Worm (Caenorhabditis elegans) whole organism, early embryonic: ENCODE measurements around the gene Y76A2B.4.

Source experiments
- B0310.2 ChIP-seq: sonication (generic microtip); optimal IDR thresholded peaks from 2 replicates; lab custom pipeline; 2016; ENCODE audit warnings: mild to moderate bottlenecking, missing genetic modification characterization, missing compliant biosample characterization
- F13C5.2 ChIP-seq: sonication (generic microtip); optimal IDR thresholded peaks from 2 replicates; lab custom pipeline; 2017; ENCODE audit warnings: mild to moderate bottlenecking, missing genetic modification characterization, inconsistent platforms, missing compliant biosample characterization
- aly-1 ChIP-seq: sonication (generic microtip); optimal IDR thresholded peaks from 2 replicates; lab custom pipeline; 2016; ENCODE audit warnings: missing genetic modification characterization, missing compliant biosample characterization
- ama-1 ChIP-seq: fragments of 150-350 bp; optimal IDR thresholded peaks from 2 replicates; lab custom pipeline; 2014
- ceh-13 ChIP-seq: fragments of 200-800 bp; sonication (Bioruptor generic); optimal IDR thresholded peaks from 2 replicates; lab custom pipeline; 2018; ENCODE audit warnings: mild to moderate bottlenecking, missing genetic modification characterization, missing compliant biosample characterization
- ceh-36 ChIP-seq: sonication (generic microtip); optimal IDR thresholded peaks from 2 replicates; lab custom pipeline; 2016; ENCODE audit warnings: missing genetic modification characterization, inconsistent platforms, missing compliant biosample characterization
- ets-7 ChIP-seq: sonication (generic microtip); optimal IDR thresholded peaks from 2 replicates; lab custom pipeline; 2016; ENCODE audit warnings: missing genotype, missing genetic modification characterization, missing compliant biosample characterization
- flt-1 ChIP-seq: fragments of 200-800 bp; sonication (Bioruptor generic); IDR thresholded peaks from 2 replicates; pipeline ENCODE4 v1.3.6; 2022; ENCODE audit warnings: missing genetic modification characterization, missing compliant biosample characterization
- hmbx-1 ChIP-seq: sonication (generic microtip); optimal IDR thresholded peaks from 2 replicates; lab custom pipeline; 2016; ENCODE audit warnings: mild to moderate bottlenecking, missing genetic modification characterization, missing compliant biosample characterization
- hmg-4 ChIP-seq: fragments of 200-800 bp; sonication (Bioruptor generic); optimal IDR thresholded peaks from 2 replicates; lab custom pipeline; 2018; ENCODE audit warnings: mild to moderate bottlenecking, missing genetic modification characterization, missing compliant biosample characterization
- hnd-1 ChIP-seq: sonication (generic microtip); optimal IDR thresholded peaks from 2 replicates; lab custom pipeline; 2016; ENCODE audit warnings: missing genetic modification characterization, missing compliant biosample characterization
- pes-1 ChIP-seq: fragments of 200-800 bp; sonication (Bioruptor generic); IDR thresholded peaks from 2 replicates; pipeline ENCODE4 v1.3.6; 2022; ENCODE audit warnings: missing genetic modification reagents, missing genetic modification characterization, missing compliant biosample characterization
- scrt-1 ChIP-seq: fragments of 200-800 bp; sonication (Bioruptor generic); IDR thresholded peaks from 2 replicates; pipeline ENCODE4 v1.3.6; 2022; ENCODE audit warnings: missing genetic modification characterization, missing compliant biosample characterization
- sea-1 ChIP-seq: fragments of 200-800 bp; sonication (Bioruptor generic); conservative IDR thresholded peaks from 2 replicates; pipeline ENCODE4 v1.3.6; 2022; ENCODE audit warnings: missing genetic modification characterization, missing compliant biosample characterization
- tbx-11 ChIP-seq: fragments of 200-800 bp; sonication (Bioruptor generic); IDR thresholded peaks from 2 replicates; pipeline ENCODE4 v1.3.6; 2022; ENCODE audit warnings: missing genetic modification characterization, missing compliant biosample characterization
- tbx-37 ChIP-seq: fragments of 200-800 bp; sonication (Bioruptor generic); conservative IDR thresholded peaks from 2 replicates; pipeline ENCODE4 v1.3.6; 2022; ENCODE audit warnings: missing genetic modification reagents, missing genetic modification characterization, missing compliant biosample characterization
- tra-4 ChIP-seq: sonication (generic microtip); optimal IDR thresholded peaks from 2 replicates; lab custom pipeline; 2017; ENCODE audit warnings: missing genetic modification characterization, missing compliant biosample characterization

Y76A2B.4 gene

ce11 chrIII:13526191-13526590, 20.4 kb downstream of the Y76A2B.4 start:
- TF ChIP-seq ceh-36 = no peak
- TF ChIP-seq ceh-13 (GFP tag; lab: Kevin White, UChicago) = no peak
- no peak for TF ChIP-seq hmg-4
- no peak for TF ChIP-seq flt-1 (GFP tag; lab: Robert Waterston, UW)
- no peak for TF ChIP-seq pes-1 (GFP tag; lab: Robert Waterston, UW)
- no peak for TF ChIP-seq scrt-1 (GFP tag; lab: Robert Waterston, UW)
- no peak for TF ChIP-seq tbx-11 (GFP tag; lab: Robert Waterston, UW)
- TF ChIP-seq ets-7 (tag; lab: Kevin White, UChicago) = no peak
- TF ChIP-seq sea-1 (GFP tag; lab: Robert Waterston, UW) = no peak
- no peak for TF ChIP-seq tra-4
- no peak for TF ChIP-seq tbx-37
- TF ChIP-seq hmbx-1 = no peak
- no peak for TF ChIP-seq B0310.2 (tag; lab: Kevin White, UChicago)
- TF ChIP-seq F13C5.2 (tag; lab: Kevin White, UChicago) = no peak
- TF ChIP-seq hnd-1 (tag; lab: Kevin White, UChicago) = no peak
- no peak for TF ChIP-seq aly-1
- no peak for TF ChIP-seq ama-1 (lab: Kevin White, UChicago)

- TF ChIP-seq hmg-4 (no peak), tbx-11 (GFP tag; lab: Robert Waterston, UW) (no peak), aly-1 (no peak), F13C5.2 (tag; lab: Kevin White, UChicago) (no peak), ama-1 (lab: Kevin White, UChicago) (no peak), pes-1 (GFP tag; lab: Robert Waterston, UW) (no peak), flt-1 (GFP tag; lab: Robert Waterston, UW) (no peak), scrt-1 (GFP tag; lab: Robert Waterston, UW) (no peak), B0310.2 (tag; lab: Kevin White, UChicago) (no peak)
Observed at ce11 chrIII:13525118-13525839, 21.3 kb downstream of the Y76A2B.4 start.

- TF ChIP-seq F13C5.2 (tag; lab: Kevin White, UChicago) = no peak
- TF ChIP-seq pes-1 (GFP tag; lab: Robert Waterston, UW) = no peak
- TF ChIP-seq hnd-1 (tag; lab: Kevin White, UChicago) = no peak
- TF ChIP-seq hmg-4 = no peak
- TF ChIP-seq ceh-13 (GFP tag; lab: Kevin White, UChicago) = no peak
- no peak for TF ChIP-seq scrt-1 (GFP tag; lab: Robert Waterston, UW)
- TF ChIP-seq hmbx-1 = no peak
- TF ChIP-seq sea-1 (GFP tag; lab: Robert Waterston, UW) = no peak
- no peak for TF ChIP-seq flt-1 (GFP tag; lab: Robert Waterston, UW)
- no peak for TF ChIP-seq aly-1
- TF ChIP-seq ets-7 (tag; lab: Kevin White, UChicago) = no peak
- TF ChIP-seq B0310.2 (tag; lab: Kevin White, UChicago) = no peak
- TF ChIP-seq tbx-11 (GFP tag; lab: Robert Waterston, UW) = no peak
- TF ChIP-seq tra-4 = no peak
- no peak for TF ChIP-seq tbx-37
Observed at ce11 chrIII:13524021-13524420, 22.6 kb downstream of the Y76A2B.4 start, which contains the start of gene pod-1. pod-1 (minus strand) TSS chrIII:13524121.

- TF ChIP-seq hmbx-1 = no peak
- no peak for TF ChIP-seq tbx-11 (GFP tag; lab: Robert Waterston, UW)
- no peak for TF ChIP-seq sea-1 (GFP tag; lab: Robert Waterston, UW)
- TF ChIP-seq hmg-4 = no peak
- TF ChIP-seq hnd-1 (tag; lab: Kevin White, UChicago) = no peak
- no peak for TF ChIP-seq ceh-13 (GFP tag; lab: Kevin White, UChicago)
Observed at ce11 chrIII:13518437-13518836, 28.1 kb downstream of the Y76A2B.4 start.

- TF ChIP-seq ama-1 (lab: Kevin White, UChicago) = no peak
- no peak for TF ChIP-seq pes-1 (GFP tag; lab: Robert Waterston, UW)
- no peak for TF ChIP-seq tra-4
- TF ChIP-seq tbx-11 (GFP tag; lab: Robert Waterston, UW) = no peak
- no peak for TF ChIP-seq aly-1
- TF ChIP-seq hmg-4 = no peak
- TF ChIP-seq hnd-1 (tag; lab: Kevin White, UChicago) = no peak
Observed at ce11 chrIII:13514470-13514869, 32.1 kb downstream of the Y76A2B.4 start, which contains the start of gene mlh-1. mlh-1 (minus strand) TSS chrIII:13514570.

ce11 chrIII:13510753-13511152, 35.8 kb downstream of the Y76A2B.4 start:
- TF ChIP-seq tbx-11 (GFP tag; lab: Robert Waterston, UW) (no peak), ama-1 (lab: Kevin White, UChicago) (no peak), hnd-1 (tag; lab: Kevin White, UChicago) (no peak), tbx-37 (no peak), flt-1 (GFP tag; lab: Robert Waterston, UW) (no peak), ceh-36 (no peak), sea-1 (GFP tag; lab: Robert Waterston, UW) (no peak), hmbx-1 (no peak), tra-4 (no peak)

ce11 chrIII:13505718-13506117, 40.9 kb downstream of the Y76A2B.4 start, which contains the start of gene T28A8.3:
T28A8.3 (plus strand) TSS chrIII:13506018.
- TF ChIP-seq hnd-1 (tag; lab: Kevin White, UChicago) = no peak

- TF ChIP-seq tbx-37 (no peak), hmg-4 (no peak), tra-4 (no peak), B0310.2 (tag; lab: Kevin White, UChicago) (no peak), ceh-13 (GFP tag; lab: Kevin White, UChicago) (no peak), ets-7 (tag; lab: Kevin White, UChicago) (no peak), scrt-1 (GFP tag; lab: Robert Waterston, UW) (no peak), hnd-1 (tag; lab: Kevin White, UChicago) (no peak), ceh-36 (no peak), F13C5.2 (tag; lab: Kevin White, UChicago) (no peak), tbx-11 (GFP tag; lab: Robert Waterston, UW) (no peak), pes-1 (GFP tag; lab: Robert Waterston, UW) (no peak), flt-1 (GFP tag; lab: Robert Waterston, UW) (no peak), hmbx-1 (no peak), sea-1 (GFP tag; lab: Robert Waterston, UW) (no peak), ama-1 (lab: Kevin White, UChicago) (no peak)
Observed at ce11 chrIII:13503379-13503778, 43.2 kb downstream of the Y76A2B.4 start, which contains the start of gene T28A8.4. T28A8.4 (plus strand) TSS chrIII:13503679.
